Worm (Caenorhabditis elegans) whole organism, L3 larva: ENCODE results near the gene nhr-243.

Source experiments
- R02D3.7 ChIP-seq: fragments of 150-350 bp; optimal IDR thresholded peaks from 2 replicates; lab custom pipeline; 2014; ENCODE audit warnings: missing biosample characterization, missing genetic modification characterization
- ZK546.5 ChIP-seq: sonication (generic microtip); optimal IDR thresholded peaks from 2 replicates; lab custom pipeline; 2017; ENCODE audit warnings: missing biosample characterization, missing genetic modification characterization
- ama-1 ChIP-seq: fragments of 150-350 bp; optimal IDR thresholded peaks from 2 replicates; lab custom pipeline; 2018
- ceh-16 ChIP-seq: sonication (generic microtip); optimal IDR thresholded peaks from 2 replicates; lab custom pipeline; 2017; ENCODE audit warnings: missing biosample characterization, missing genetic modification characterization
- ceh-28 ChIP-seq: fragments of 150-350 bp; optimal IDR thresholded peaks from 2 replicates; lab custom pipeline; 2014; ENCODE audit warnings: missing biosample characterization, missing genetic modification reagents, missing genetic modification characterization
- ceh-9 ChIP-seq: sonication (generic microtip); optimal IDR thresholded peaks from 2 replicates; lab custom pipeline; 2018; ENCODE audit warnings: missing biosample characterization, missing genetic modification characterization
- daf-12 ChIP-seq: fragments of 150-350 bp; optimal IDR thresholded peaks from 2 replicates; lab custom pipeline; 2014; ENCODE audit warnings: missing biosample characterization, missing genetic modification reagents, missing genetic modification characterization
- egl-27 ChIP-seq: sonication (generic microtip); optimal IDR thresholded peaks from 4 replicates; lab custom pipeline; 2017; ENCODE audit warnings: missing biosample characterization, missing genetic modification reagents, missing genetic modification characterization
- egl-5 ChIP-seq: fragments of 150-350 bp; optimal IDR thresholded peaks from 2 replicates; lab custom pipeline; 2017; ENCODE audit warnings: missing biosample characterization, missing genetic modification reagents, missing genetic modification characterization, inconsistent platforms
- elt-1 ChIP-seq: fragments of 150-350 bp; optimal IDR thresholded peaks from 2 replicates; lab custom pipeline; 2014; ENCODE audit warnings: missing biosample characterization, missing genetic modification characterization
- elt-2 ChIP-seq: sonication (generic microtip); optimal IDR thresholded peaks from 2 replicates; lab custom pipeline; 2016; ENCODE audit warnings: missing genetic modification reagents, mild to moderate bottlenecking, missing genetic modification characterization, missing compliant biosample characterization
- elt-3 ChIP-seq, 3 experiments: fragments of 150-350 bp in 1 of 3; sonication (generic microtip) in 2 of 3; optimal IDR thresholded peaks; 2 replicates in 2 of 3; 4 replicates in 1 of 3; lab custom pipeline; 2014 to 2017; ENCODE audit warnings: missing biosample characterization in 3 of 3, missing genetic modification characterization in 3 of 3
- eor-1 ChIP-seq, 2 experiments: fragments of 150-350 bp; optimal IDR thresholded peaks; 2 replicates each; lab custom pipeline; 2014 to 2018; ENCODE audit warnings: missing biosample characterization in 2 of 2, missing genetic modification characterization in 2 of 2
- fkh-10 ChIP-seq: sonication (generic microtip); optimal IDR thresholded peaks from 2 replicates; lab custom pipeline; 2017; ENCODE audit warnings: missing biosample characterization, missing genetic modification reagents, missing genetic modification characterization
- fos-1 ChIP-seq: fragments of 150-350 bp; optimal IDR thresholded peaks from 2 replicates; lab custom pipeline; 2014; ENCODE audit warnings: missing biosample characterization, missing genetic modification characterization
- hmg-11 ChIP-seq: sonication (generic microtip); optimal IDR thresholded peaks from 2 replicates; lab custom pipeline; 2016; ENCODE audit warnings: missing genetic modification characterization, missing compliant biosample characterization
- jun-1 ChIP-seq: fragments of 150-350 bp; optimal IDR thresholded peaks from 2 replicates; lab custom pipeline; 2014; ENCODE audit warnings: missing biosample characterization, missing genetic modification reagents, missing genetic modification characterization
- lin-39 ChIP-seq: fragments of 150-350 bp; optimal IDR thresholded peaks from 2 replicates; lab custom pipeline; 2018; ENCODE audit warnings: missing biosample characterization, missing genetic modification reagents, missing genetic modification characterization
- lsy-12 ChIP-seq: sonication (generic microtip); optimal IDR thresholded peaks from 2 replicates; lab custom pipeline; 2016; ENCODE audit warnings: mild to moderate bottlenecking, missing genetic modification characterization, missing compliant biosample characterization
- mdl-1 ChIP-seq: fragments of 150-350 bp; optimal IDR thresholded peaks from 2 replicates; lab custom pipeline; 2014; ENCODE audit warnings: missing biosample characterization, missing genetic modification characterization
- mml-1 ChIP-seq: fragments of 150-350 bp; sonication (generic microtip); optimal IDR thresholded peaks from 3 replicates; lab custom pipeline; 2014; ENCODE audit warnings: missing biosample characterization, missing genetic modification characterization
- nfya-1 ChIP-seq: sonication (generic microtip); optimal IDR thresholded peaks from 2 replicates; lab custom pipeline; 2017; ENCODE audit warnings: missing genetic modification characterization, mild to moderate bottlenecking, missing compliant biosample characterization, antibody characterized with exemption, moderate library complexity; ENCODE audit not compliant: insufficient read depth
- nhr-11 ChIP-seq: fragments of 150-350 bp; optimal IDR thresholded peaks from 2 replicates; lab custom pipeline; 2014; ENCODE audit warnings: missing biosample characterization, missing genetic modification characterization
- nhr-23 ChIP-seq: fragments of 150-350 bp; optimal IDR thresholded peaks from 2 replicates; lab custom pipeline; 2014; ENCODE audit warnings: missing biosample characterization, missing genetic modification reagents, missing genetic modification characterization
- nhr-237 ChIP-seq: fragments of 150-350 bp; optimal IDR thresholded peaks from 2 replicates; lab custom pipeline; 2014; ENCODE audit warnings: missing biosample characterization, missing genetic modification characterization
- nhr-25 ChIP-seq: sonication (generic microtip); optimal IDR thresholded peaks from 2 replicates; lab custom pipeline; 2017; ENCODE audit warnings: missing biosample characterization, missing genetic modification characterization
- nhr-28 ChIP-seq: fragments of 150-350 bp; optimal IDR thresholded peaks from 2 replicates; lab custom pipeline; 2014; ENCODE audit warnings: missing biosample characterization, missing genetic modification characterization
- nhr-43 ChIP-seq: sonication (generic microtip); optimal IDR thresholded peaks from 2 replicates; lab custom pipeline; 2016; ENCODE audit warnings: mild to moderate bottlenecking, missing genetic modification characterization, missing compliant biosample characterization; ENCODE audit not compliant: poor library complexity, severe bottlenecking
- nhr-76 ChIP-seq: fragments of 150-350 bp; sonication (generic microtip); optimal IDR thresholded peaks from 5 replicates; lab custom pipeline; 2014; ENCODE audit warnings: missing biosample characterization, missing genetic modification characterization
- nhr-77 ChIP-seq: fragments of 150-350 bp; optimal IDR thresholded peaks from 2 replicates; lab custom pipeline; 2014; ENCODE audit warnings: missing biosample characterization, missing genetic modification characterization
- pqm-1 ChIP-seq: fragments of 150-350 bp; optimal IDR thresholded peaks from 2 replicates; lab custom pipeline; 2017; ENCODE audit warnings: missing biosample characterization, missing genetic modification characterization, inconsistent platforms
- sea-2 ChIP-seq: fragments of 150-350 bp; sonication (generic microtip); optimal IDR thresholded peaks from 4 replicates; lab custom pipeline; 2014; ENCODE audit warnings: missing biosample characterization, missing genetic modification reagents, missing genetic modification characterization
- tbx-2 ChIP-seq: sonication (generic microtip); optimal IDR thresholded peaks from 2 replicates; lab custom pipeline; 2016; ENCODE audit warnings: mild to moderate bottlenecking, missing genetic modification characterization, missing compliant biosample characterization
- unc-39 ChIP-seq: sonication (generic microtip); optimal IDR thresholded peaks from 4 replicates; lab custom pipeline; 2017; ENCODE audit warnings: missing biosample characterization, missing genetic modification characterization
- unc-62 ChIP-seq: fragments of 150-350 bp; sonication (generic microtip); optimal IDR thresholded peaks from 4 replicates; lab custom pipeline; 2014; ENCODE audit warnings: missing biosample characterization, missing genetic modification reagents, missing genetic modification characterization
- ztf-11 ChIP-seq: fragments of 150-350 bp; optimal IDR thresholded peaks from 2 replicates; lab custom pipeline; 2014; ENCODE audit warnings: missing biosample characterization, missing genetic modification characterization
- ztf-4 ChIP-seq: fragments of 150-350 bp; optimal IDR thresholded peaks from 2 replicates; lab custom pipeline; 2014; ENCODE audit warnings: missing biosample characterization, missing genetic modification characterization

Gene nhr-243

DNA sequence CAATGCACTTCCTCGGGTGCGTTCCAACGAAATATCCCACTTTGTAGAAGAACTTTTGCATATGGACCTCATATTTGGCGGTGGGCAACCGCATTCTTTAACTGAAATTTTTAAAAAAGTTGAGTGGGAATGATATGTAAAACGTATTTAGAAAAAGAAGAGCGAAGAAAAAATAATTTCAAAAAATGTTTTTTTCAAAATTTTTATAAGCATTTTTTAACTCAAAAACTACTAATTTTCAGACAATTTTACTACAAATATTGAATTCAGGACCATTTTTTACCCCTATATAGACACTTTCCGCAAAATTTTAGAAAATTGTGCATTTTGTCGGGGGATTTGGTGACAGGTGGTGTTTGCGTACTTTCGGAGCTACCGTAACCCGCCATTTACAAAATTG, 30.9 kb upstream of the nhr-243 start, which contains the start of gene ptr-22:
Gene ptr-22 (minus strand): TSS at position 101 of the 400 bp plus-strand sequence.
- TF ChIP-seq fos-1, result no peak
- no peak for TF ChIP-seq unc-39
- no peak for TF ChIP-seq mdl-1 (tag; lab: Kevin White, UChicago)
- TF ChIP-seq nhr-237 (tag; lab: Kevin White, UChicago), result no peak
- no peak for TF ChIP-seq mml-1 (tag; lab: Kevin White, UChicago)
- no peak for TF ChIP-seq elt-2 (tag; lab: Kevin White, UChicago)
- no peak for TF ChIP-seq nhr-43 (tag; lab: Kevin White, UChicago)
- no peak for TF ChIP-seq ama-1 (lab: Kevin White, UChicago)
- TF ChIP-seq nhr-11 (tag; lab: Kevin White, UChicago), result no peak
- no peak for TF ChIP-seq nhr-23 (tag; lab: Kevin White, UChicago)
- TF ChIP-seq lin-39 (tag; lab: Kevin White, UChicago), result no peak
- TF ChIP-seq elt-3 (tag; optimal IDR thresholded peaks at IDR 0.05; lab: Kevin White, UChicago), result no peak
- no peak for TF ChIP-seq tbx-2
- TF ChIP-seq elt-1 (tag; lab: Kevin White, UChicago), result no peak
- TF ChIP-seq ztf-4 (tag; lab: Kevin White, UChicago), result no peak
- TF ChIP-seq nhr-28 (tag; lab: Kevin White, UChicago), result no peak
- TF ChIP-seq nhr-76 (tag; lab: Kevin White, UChicago), result no peak

DNA sequence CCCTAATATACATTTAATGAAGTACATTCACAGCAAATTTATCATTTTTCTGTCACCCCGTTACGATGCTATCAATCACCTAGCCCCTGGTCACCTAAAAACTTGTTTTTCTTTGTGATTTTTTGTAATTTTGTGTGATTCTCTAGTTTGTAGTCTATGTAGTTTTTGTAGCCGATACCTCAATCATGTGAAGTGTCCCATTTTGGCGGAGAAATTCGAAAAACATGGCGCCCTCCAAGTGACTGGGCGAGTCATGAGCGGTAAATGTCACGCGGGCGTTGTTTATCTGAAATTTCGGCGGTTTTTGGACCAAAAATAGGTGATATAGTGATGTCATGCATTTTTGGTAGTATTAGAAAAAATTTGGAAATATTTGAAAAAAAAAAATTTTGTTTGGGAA, 30.4 kb upstream of the nhr-243 start:
- TF ChIP-seq nhr-11 (tag; lab: Kevin White, UChicago) (no peak), sea-2 (GFP tag; lab: Kevin White, UChicago) (no peak), fkh-10 (no peak), ztf-4 (tag; lab: Kevin White, UChicago) (no peak), fos-1 (no peak), eor-1 (tag; optimal IDR thresholded peaks at IDR 0.05; lab: Kevin White, UChicago) (no peak), ztf-11 (tag; lab: Kevin White, UChicago) (no peak)

- no peak for TF ChIP-seq pqm-1 (tag; lab: Kevin White, UChicago)
- TF ChIP-seq ceh-16 (tag; lab: Kevin White, UChicago), result no peak
- peak; percentile 67 for TF ChIP-seq ceh-28
- TF ChIP-seq ztf-11 (tag; lab: Kevin White, UChicago), result no peak
- no peak for TF ChIP-seq ceh-9 (tag; lab: Kevin White, UChicago)
- TF ChIP-seq, all 47 proteins: peak for 1
These were observed 17.1 kb upstream of the nhr-243 start for ce11 chrV:18917396-18917795.

ce11 chrV:18913120-18913519, 12.8 kb upstream of the nhr-243 start:
- TF ChIP-seq elt-2 (tag; lab: Kevin White, UChicago) (no peak), lsy-12 (tag; lab: Kevin White, UChicago) (no peak), ztf-4 (tag; lab: Kevin White, UChicago) (no peak), egl-5 (tag; lab: Kevin White, UChicago) (no peak), nfya-1 (tag; lab: Kevin White, UChicago) (no peak), nhr-11 (tag; lab: Kevin White, UChicago) (no peak), nhr-77 (tag; lab: Kevin White, UChicago) (no peak), tbx-2 (no peak), ceh-16 (tag; lab: Kevin White, UChicago) (no peak), unc-62 (GFP tag; lab: Kevin White, UChicago) (no peak), lin-39 (tag; lab: Kevin White, UChicago) (no peak), nhr-237 (tag; lab: Kevin White, UChicago) (no peak), nhr-23 (tag; lab: Kevin White, UChicago) (no peak), fos-1 (no peak), jun-1 (tag; lab: Kevin White, UChicago) (no peak), eor-1 (tag; optimal IDR thresholded peaks at IDR 0.05; lab: Kevin White, UChicago) (no peak), elt-3 (tag; optimal IDR thresholded peaks at IDR 0.05; lab: Kevin White, UChicago) (no peak), hmg-11 (tag; lab: Kevin White, UChicago) (no peak), R02D3.7 (tag; lab: Kevin White, UChicago) (no peak), ceh-9 (tag; lab: Kevin White, UChicago) (no peak)
- TF ChIP-seq, all 47 proteins: peak for 0

ce11 chrV:18912555-18912954, 12.2 kb upstream of the nhr-243 start:
- TF ChIP-seq ceh-9 (tag; lab: Kevin White, UChicago) (no peak), nhr-25 (tag; lab: Kevin White, UChicago) (no peak), ztf-11 (tag; lab: Kevin White, UChicago) (no peak), egl-5 (tag; lab: Kevin White, UChicago) (no peak), egl-27 (tag; lab: Kevin White, UChicago) (no peak), daf-12 (tag; lab: Kevin White, UChicago) (no peak), R02D3.7 (tag; lab: Kevin White, UChicago) (no peak), ama-1 (lab: Kevin White, UChicago) (no peak), nhr-23 (tag; lab: Kevin White, UChicago) (no peak), nhr-11 (tag; lab: Kevin White, UChicago) (no peak), ZK546.5 (no peak), nhr-237 (tag; lab: Kevin White, UChicago) (no peak), unc-39 (no peak), lin-39 (tag; lab: Kevin White, UChicago) (no peak), lsy-12 (tag; lab: Kevin White, UChicago) (no peak)
